Worm (Caenorhabditis elegans) whole organism, L1 larva: ENCODE measurements around the gene bcf-1.

Experiments
- C04F5.9 ChIP-seq: sonication (generic microtip); optimal IDR thresholded peaks from 2 replicates; lab custom pipeline; 2016; ENCODE audit warnings: missing genetic modification characterization, missing compliant biosample characterization
- C16A3.4 ChIP-seq: fragments of 150-350 bp; optimal IDR thresholded peaks from 2 replicates; lab custom pipeline; 2014; ENCODE audit warnings: missing biosample characterization, missing genetic modification characterization
- C34B4.2 ChIP-seq: sonication (generic microtip); optimal IDR thresholded peaks from 2 replicates; lab custom pipeline; 2017; ENCODE audit warnings: mild to moderate bottlenecking, missing genetic modification characterization, missing compliant biosample characterization
- Y116A8C.19 ChIP-seq: sonication (generic microtip); optimal IDR thresholded peaks from 2 replicates; lab custom pipeline; 2016; ENCODE audit warnings: missing compliant biosample characterization, missing genetic modification characterization, borderline replicate concordance
- alr-1 ChIP-seq: fragments of 200-800 bp; sonication (Bioruptor generic); optimal IDR thresholded peaks from 2 replicates; lab custom pipeline; 2018; ENCODE audit warnings: borderline replicate concordance, mild to moderate bottlenecking, missing genetic modification characterization, missing compliant biosample characterization
- ceh-88 ChIP-seq: fragments of 200-800 bp; sonication (Bioruptor generic); IDR thresholded peaks from 2 replicates; pipeline ENCODE4 v1.3.6; 2022; ENCODE audit warnings: missing genetic modification characterization, missing compliant biosample characterization
- ceh-90 ChIP-seq: sonication (generic microtip); optimal IDR thresholded peaks from 2 replicates; lab custom pipeline; 2016; ENCODE audit warnings: missing genetic modification characterization, missing compliant biosample characterization
- dpl-1 ChIP-seq, 3 experiments: fragments of 150-350 bp in 2 of 3; sonication (generic microtip) in 1 of 3; optimal IDR thresholded peaks; 2 replicates each; lab custom pipeline; 2014 to 2017; ENCODE audit warnings: missing biosample characterization in 3 of 3, missing genetic modification characterization in 3 of 3, missing genetic modification reagents in 3 of 3
- efl-1 ChIP-seq, 4 experiments: fragments of 150-350 bp; optimal IDR thresholded peaks in 3 of 4; peaks in 1 of 4; 1 replicate in 1 of 4; 2 replicates in 3 of 4; lab custom pipeline; 2014; ENCODE audit warnings: missing biosample characterization in 2 of 4, missing genetic modification characterization in 2 of 4, missing genetic modification reagents in 2 of 4
- egl-27 ChIP-seq, 2 experiments: fragments of 150-350 bp in 1 of 2; sonication (generic microtip); optimal IDR thresholded peaks; 3 replicates each; lab custom pipeline; 2017 to 2018; ENCODE audit warnings: missing biosample characterization in 2 of 2, missing genetic modification characterization in 2 of 2, missing genetic modification reagents in 2 of 2
- elt-2 ChIP-seq: sonication (generic microtip); optimal IDR thresholded peaks from 2 replicates; lab custom pipeline; 2016; ENCODE audit warnings: missing genetic modification characterization, mild to moderate bottlenecking, inconsistent platforms, missing compliant biosample characterization, missing genetic modification reagents
- elt-3 ChIP-seq, 6 experiments: fragments of 150-350 bp in 1 of 6; sonication (generic microtip); optimal IDR thresholded peaks; 2 replicates each; lab custom pipeline; 2017 to 2018; ENCODE audit warnings: missing biosample characterization in 6 of 6, missing genetic modification characterization in 6 of 6, inconsistent platforms in 1 of 6
- grh-1 ChIP-seq: fragments of 200-800 bp; sonication (Bioruptor generic); IDR thresholded peaks from 2 replicates; pipeline ENCODE4 v1.3.6; 2022; ENCODE audit warnings: missing genetic modification reagents, missing genetic modification characterization, missing compliant biosample characterization
- hlh-4 ChIP-seq: sonication (generic microtip); optimal IDR thresholded peaks from 2 replicates; lab custom pipeline; 2016; ENCODE audit warnings: mild to moderate bottlenecking, missing genetic modification characterization, missing compliant biosample characterization
- hpl-2 ChIP-seq: fragments of 150-350 bp; optimal IDR thresholded peaks from 2 replicates; lab custom pipeline; 2014; ENCODE audit warnings: missing biosample characterization, missing genetic modification reagents, missing genetic modification characterization
- isw-1 ChIP-seq: fragments of 200-800 bp; sonication (Bioruptor generic); IDR thresholded peaks from 2 replicates; pipeline ENCODE4 v1.3.6; 2022; ENCODE audit warnings: missing genetic modification characterization, missing compliant biosample characterization
- lin-15B ChIP-seq: fragments of 150-350 bp; sonication (generic microtip); optimal IDR thresholded peaks from 3 replicates; lab custom pipeline; 2014; ENCODE audit warnings: missing biosample characterization, missing genetic modification characterization
- lin-35 ChIP-seq, 2 experiments: fragments of 150-350 bp; optimal IDR thresholded peaks; 2 replicates each; lab custom pipeline; 2014; ENCODE audit warnings: missing biosample characterization in 2 of 2, missing genetic modification characterization in 2 of 2, missing genetic modification reagents in 2 of 2
- lin-39 ChIP-seq: fragments of 150-350 bp; optimal IDR thresholded peaks from 2 replicates; lab custom pipeline; 2014; ENCODE audit warnings: missing biosample characterization, missing genetic modification reagents, missing genetic modification characterization
- mdl-1 ChIP-seq, 2 experiments: fragments of 150-350 bp; optimal IDR thresholded peaks; 2 replicates each; lab custom pipeline; 2014 to 2017; ENCODE audit warnings: missing biosample characterization in 2 of 2, missing genetic modification characterization in 2 of 2, inconsistent platforms in 1 of 2
- mep-1 ChIP-seq: fragments of 150-350 bp; optimal IDR thresholded peaks from 2 replicates; lab custom pipeline; 2014; ENCODE audit warnings: missing biosample characterization, missing genetic modification characterization
- nhr-11 ChIP-seq: fragments of 150-350 bp; optimal IDR thresholded peaks from 2 replicates; lab custom pipeline; 2014; ENCODE audit warnings: missing biosample characterization, missing genetic modification characterization
- nhr-47 ChIP-seq: sonication (generic microtip); optimal IDR thresholded peaks from 2 replicates; lab custom pipeline; 2016; ENCODE audit warnings: mild to moderate bottlenecking, missing genetic modification characterization, moderate library complexity, missing compliant biosample characterization
- nhr-71 ChIP-seq: sonication (generic microtip); optimal IDR thresholded peaks from 2 replicates; lab custom pipeline; 2016; ENCODE audit warnings: mild to moderate bottlenecking, missing genetic modification characterization, moderate library complexity, missing compliant biosample characterization
- nhr-76 ChIP-seq: sonication (generic microtip); optimal IDR thresholded peaks from 2 replicates; lab custom pipeline; 2017; ENCODE audit warnings: missing biosample characterization, missing genetic modification characterization
- nhr-77 ChIP-seq: fragments of 150-350 bp; optimal IDR thresholded peaks from 2 replicates; lab custom pipeline; 2014; ENCODE audit warnings: missing biosample characterization, missing genetic modification characterization
- nhr-90 ChIP-seq: sonication (generic microtip); optimal IDR thresholded peaks from 2 replicates; lab custom pipeline; 2016; ENCODE audit warnings: mild to moderate bottlenecking, missing genetic modification characterization, missing compliant biosample characterization; ENCODE audit not compliant: poor library complexity
- rnt-1 ChIP-seq: sonication (generic microtip); optimal IDR thresholded peaks from 2 replicates; lab custom pipeline; 2016; ENCODE audit warnings: mild to moderate bottlenecking, missing genetic modification characterization, moderate library complexity, missing compliant biosample characterization
- snpc-4 ChIP-seq: fragments of 150-350 bp; optimal IDR thresholded peaks from 2 replicates; lab custom pipeline; 2014; ENCODE audit warnings: missing biosample characterization, missing genetic modification characterization
- snu-23 ChIP-seq: sonication (generic microtip); optimal IDR thresholded peaks from 2 replicates; lab custom pipeline; 2016; ENCODE audit warnings: missing genetic modification characterization, missing compliant biosample characterization
- sox-4 ChIP-seq: sonication (generic microtip); optimal IDR thresholded peaks from 2 replicates; lab custom pipeline; 2016; ENCODE audit warnings: missing genetic modification characterization, missing compliant biosample characterization
- sptf-1 ChIP-seq: fragments of 150-350 bp; optimal IDR thresholded peaks from 2 replicates; lab custom pipeline; 2014; ENCODE audit warnings: missing biosample characterization, missing genetic modification characterization
- sup-37 ChIP-seq: fragments of 200-800 bp; sonication (Bioruptor generic); optimal IDR thresholded peaks from 2 replicates; lab custom pipeline; 2018; ENCODE audit warnings: mild to moderate bottlenecking, missing genetic modification characterization, missing compliant biosample characterization
- swsn-7 ChIP-seq: sonication (generic microtip); optimal IDR thresholded peaks from 2 replicates; lab custom pipeline; 2016; ENCODE audit warnings: missing genetic modification characterization, missing compliant biosample characterization
- unc-62 ChIP-seq: fragments of 150-350 bp; optimal IDR thresholded peaks from 2 replicates; lab custom pipeline; 2014; ENCODE audit warnings: missing biosample characterization, missing genetic modification reagents, missing genetic modification characterization
- unc-86 ChIP-seq: sonication (generic microtip); optimal IDR thresholded peaks from 2 replicates; lab custom pipeline; 2016; ENCODE audit warnings: missing genetic modification characterization, missing compliant biosample characterization
- unc-98 ChIP-seq: fragments of 200-800 bp; sonication (Bioruptor generic); IDR thresholded peaks from 2 replicates; pipeline ENCODE4 v1.3.6; 2022; ENCODE audit warnings: missing genetic modification characterization, missing compliant biosample characterization
- zag-1 ChIP-seq: fragments of 150-350 bp; optimal IDR thresholded peaks from 2 replicates; lab custom pipeline; 2014; ENCODE audit warnings: missing biosample characterization, missing genetic modification characterization
- zip-4 ChIP-seq: fragments of 200-800 bp; sonication (Bioruptor generic); optimal IDR thresholded peaks from 2 replicates; lab custom pipeline; 2018; ENCODE audit warnings: mild to moderate bottlenecking, missing genetic modification characterization, moderate library complexity, missing compliant biosample characterization
- ztf-11 ChIP-seq, 2 experiments: sonication (generic microtip); optimal IDR thresholded peaks; 2 replicates each; lab custom pipeline; 2016 to 2017; ENCODE audit warnings: missing genetic modification characterization in 2 of 2, missing biosample characterization in 1 of 2, missing compliant biosample characterization in 1 of 2
- ztf-4 ChIP-seq: fragments of 150-350 bp; optimal IDR thresholded peaks from 2 replicates; lab custom pipeline; 2014; ENCODE audit warnings: missing biosample characterization, missing genetic modification characterization

Gene bcf-1

ce11 chrV:6408733-6409227, at the start of gene bcf-1:
Gene bcf-1 (minus strand): TSS chrV:6408783.
- TF ChIP-seq elt-2 (tag; lab: Kevin White, UChicago) (peak; percentile 3), ceh-90 (tag; lab: Kevin White, UChicago) (no peak)

- TF ChIP-seq alr-1 (tag; lab: Kevin White, UChicago) (no peak), sup-37 (GFP tag; lab: Kevin White, UChicago) (no peak), C16A3.4 (tag; lab: Kevin White, UChicago) (no peak), lin-15B (tag; lab: Kevin White, UChicago) (no peak), nhr-11 (tag; lab: Kevin White, UChicago) (no peak), snu-23 (GFP tag; lab: Kevin White, UChicago) (no peak), ceh-90 (tag; lab: Kevin White, UChicago) (no peak), nhr-77 (tag; lab: Kevin White, UChicago) (no peak), lin-39 (no peak), Y116A8C.19 (tag; lab: Kevin White, UChicago) (no peak), sptf-1 (tag; lab: Kevin White, UChicago) (no peak), grh-1 (GFP tag; lab: Robert Waterston, UW) (no peak), nhr-76 (no peak), nhr-90 (tag; lab: Kevin White, UChicago) (no peak), zip-4 (no peak), isw-1 (GFP tag; lab: Robert Waterston, UW) (no peak), C04F5.9 (tag; lab: Kevin White, UChicago) (no peak)
Measured at ce11 chrV:6456903-6457302, 48.3 kb upstream of the bcf-1 start.

- TF ChIP-seq unc-62 (no peak), unc-98 (GFP tag; lab: Robert Waterston, UW) (no peak), ceh-88 (no peak), zag-1 (tag; lab: Kevin White, UChicago) (no peak), nhr-47 (tag; lab: Kevin White, UChicago) (no peak), egl-27 (tag; optimal IDR thresholded peaks at IDR 0.05; lab: Kevin White, UChicago) (no peak), swsn-7 (tag; lab: Kevin White, UChicago) (no peak), elt-3 (tag; optimal IDR thresholded peaks at IDR 0.05; lab: Kevin White, UChicago) (no peak), nhr-71 (tag; lab: Kevin White, UChicago) (no peak)
Measured at ce11 chrV:6453122-6453521, 44.5 kb upstream of the bcf-1 start, which contains the start of gene acl-9. Gene acl-9 (plus strand): TSS chrV:6453226.

- no peak for TF ChIP-seq C34B4.2 (tag; lab: Kevin White, UChicago)
- TF ChIP-seq dpl-1 (GFP tag; optimal IDR thresholded peaks at IDR 0.05; lab: Kevin White, UChicago), result no peak
- peak in 1 of 2 experiments; percentile 4 for TF ChIP-seq efl-1 (optimal IDR thresholded peaks at IDR 0.05; lab: Kevin White, UChicago)
- peak in 1 of 2 experiments; percentile 68 for TF ChIP-seq efl-1 (GFP tag; optimal IDR thresholded peaks at IDR 0.05 in 1 of 2; lab: Kevin White, UChicago)
- TF ChIP-seq hpl-2 (GFP tag; lab: Kevin White, UChicago), result no peak
- peak in 1 of 2 experiments; percentile 4 for TF ChIP-seq lin-35 (GFP tag; optimal IDR thresholded peaks at IDR 0.05; lab: Kevin White, UChicago)
- no peak for TF ChIP-seq sox-4 (tag; lab: Kevin White, UChicago)
- no peak for TF ChIP-seq mep-1
- TF ChIP-seq unc-86 (tag; lab: Kevin White, UChicago), result no peak
- TF ChIP-seq snpc-4 (tag; lab: Kevin White, UChicago), result no peak
- no peak for TF ChIP-seq nhr-47 (tag; lab: Kevin White, UChicago)
- TF ChIP-seq elt-2 (tag; lab: Kevin White, UChicago), result peak; percentile 43
- no peak for TF ChIP-seq C04F5.9 (tag; lab: Kevin White, UChicago)
- TF ChIP-seq mdl-1 (tag; optimal IDR thresholded peaks at IDR 0.05; lab: Kevin White, UChicago), result no peak
- TF ChIP-seq ztf-4 (tag; lab: Kevin White, UChicago), result no peak
- TF ChIP-seq ztf-11 (tag; optimal IDR thresholded peaks at IDR 0.05; lab: Kevin White, UChicago), result no peak
- TF ChIP-seq rnt-1 (tag; lab: Kevin White, UChicago), result peak; percentile 13
- TF ChIP-seq hlh-4 (tag; lab: Kevin White, UChicago), result no peak
Measured at ce11 chrV:6450129-6451011, 41.8 kb upstream of the bcf-1 start, which contains the start of gene acl-8. Gene acl-8 (plus strand): TSS chrV:6450870.
